Worm (Caenorhabditis elegans) whole organism, L3 larva: ENCODE data around the gene srh-293.

Experiments used
- aly-2 ChIP-seq: fragments of 150-350 bp; optimal IDR thresholded peaks from 2 replicates; lab custom pipeline; 2014; ENCODE audit warnings: missing biosample characterization, missing genetic modification characterization
- egl-27 ChIP-seq: sonication (generic microtip); optimal IDR thresholded peaks from 4 replicates; lab custom pipeline; 2017; ENCODE audit warnings: missing biosample characterization, missing genetic modification reagents, missing genetic modification characterization
- egl-5 ChIP-seq: fragments of 150-350 bp; optimal IDR thresholded peaks from 2 replicates; lab custom pipeline; 2017; ENCODE audit warnings: missing biosample characterization, missing genetic modification reagents, missing genetic modification characterization, inconsistent platforms
- elt-1 ChIP-seq: fragments of 150-350 bp; optimal IDR thresholded peaks from 2 replicates; lab custom pipeline; 2014; ENCODE audit warnings: missing biosample characterization, missing genetic modification characterization
- fos-1 ChIP-seq: fragments of 150-350 bp; optimal IDR thresholded peaks from 2 replicates; lab custom pipeline; 2014; ENCODE audit warnings: missing biosample characterization, missing genetic modification characterization
- hmg-11 ChIP-seq: sonication (generic microtip); optimal IDR thresholded peaks from 2 replicates; lab custom pipeline; 2016; ENCODE audit warnings: missing genetic modification characterization, missing compliant biosample characterization
- mml-1 ChIP-seq: fragments of 150-350 bp; sonication (generic microtip); optimal IDR thresholded peaks from 3 replicates; lab custom pipeline; 2014; ENCODE audit warnings: missing biosample characterization, missing genetic modification characterization
- nhr-237 ChIP-seq: fragments of 150-350 bp; optimal IDR thresholded peaks from 2 replicates; lab custom pipeline; 2014; ENCODE audit warnings: missing biosample characterization, missing genetic modification characterization
- nhr-43 ChIP-seq: sonication (generic microtip); optimal IDR thresholded peaks from 2 replicates; lab custom pipeline; 2016; ENCODE audit warnings: mild to moderate bottlenecking, missing genetic modification characterization, missing compliant biosample characterization; ENCODE audit not compliant: poor library complexity, severe bottlenecking
- nhr-76 ChIP-seq: fragments of 150-350 bp; sonication (generic microtip); optimal IDR thresholded peaks from 5 replicates; lab custom pipeline; 2014; ENCODE audit warnings: missing biosample characterization, missing genetic modification characterization
- pha-4 ChIP-seq: fragments of 150-350 bp; optimal IDR thresholded peaks from 2 replicates; lab custom pipeline; 2014; ENCODE audit warnings: missing biosample characterization, missing genetic modification reagents, missing genetic modification characterization
- pqm-1 ChIP-seq: fragments of 150-350 bp; optimal IDR thresholded peaks from 2 replicates; lab custom pipeline; 2017; ENCODE audit warnings: missing biosample characterization, missing genetic modification characterization, inconsistent platforms
- snpc-4 ChIP-seq: fragments of 150-350 bp; optimal IDR thresholded peaks from 2 replicates; lab custom pipeline; 2014; ENCODE audit warnings: missing biosample characterization, missing genetic modification characterization
- ztf-11 ChIP-seq: fragments of 150-350 bp; optimal IDR thresholded peaks from 2 replicates; lab custom pipeline; 2014; ENCODE audit warnings: missing biosample characterization, missing genetic modification characterization

DNA sequence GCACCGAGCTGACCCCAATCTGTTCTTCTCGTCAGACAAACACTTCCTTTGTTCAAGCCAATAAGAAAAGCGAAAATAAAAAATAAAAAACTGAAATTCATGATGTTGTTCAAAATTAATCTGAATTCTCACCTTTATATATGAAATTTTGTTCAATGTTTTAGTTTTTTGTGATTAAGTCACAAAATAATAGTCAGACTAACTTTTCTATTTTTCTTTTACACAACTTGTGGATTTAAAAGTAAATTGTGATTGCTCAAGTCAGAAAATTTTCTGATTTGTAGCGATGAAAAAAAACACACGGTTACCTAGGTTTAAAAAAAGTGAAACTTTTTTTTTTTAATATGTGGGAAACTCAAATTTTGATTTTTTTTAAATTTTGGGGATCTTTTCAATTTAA lies 48.2 kb upstream of the srh-293 start, which contains the start of gene abf-3:
- TF ChIP-seq aly-2 (no peak), ztf-11 (no peak), pqm-1 (tag; lab: Kevin White, UChicago) (no peak), fos-1 (no peak), egl-5 (no peak), pha-4 (tag; lab: Kevin White, UChicago) (no peak), nhr-76 (tag; lab: Kevin White, UChicago) (no peak), nhr-237 (no peak), hmg-11 (tag; lab: Kevin White, UChicago) (no peak), nhr-43 (tag; lab: Kevin White, UChicago) (no peak), mml-1 (tag; lab: Kevin White, UChicago) (no peak), egl-27 (tag; lab: Kevin White, UChicago) (no peak), snpc-4 (tag; lab: Kevin White, UChicago) (no peak), elt-1 (no peak)
